Fruit fly (Drosophila melanogaster) whole organism, pupa: ENCODE data around the gene CG6283.

Experiments
- CG13204 ChIP-seq: fragments of 200-800 bp; sonication (Bioruptor generic); optimal IDR thresholded peaks from 2 replicates; lab custom pipeline; 2018; ENCODE audit warnings: missing biosample characterization, mild to moderate bottlenecking, missing genetic modification characterization, moderate library complexity
- CG14655 ChIP-seq: fragments of 200-800 bp; sonication (Bioruptor generic); optimal IDR thresholded peaks from 3 replicates; lab custom pipeline; 2017; ENCODE audit warnings: mild to moderate bottlenecking, missing biosample characterization, missing genetic modification reagents, missing genetic modification characterization
- CG15710 ChIP-seq: fragments of 200-800 bp; sonication (Bioruptor generic); optimal IDR thresholded peaks from 2 replicates; lab custom pipeline; 2018; ENCODE audit warnings: missing biosample characterization, mild to moderate bottlenecking, missing genetic modification characterization, moderate library complexity
- CG32121 ChIP-seq: fragments of 200-800 bp; sonication (Bioruptor generic); IDR thresholded peaks from 2 replicates; pipeline ENCODE4 v1.3.6; 2022; ENCODE audit warnings: missing biosample characterization, missing genetic modification characterization
- CG4496 ChIP-seq: fragments of 200-800 bp; sonication (Bioruptor generic); IDR thresholded peaks from 3 replicates; pipeline ENCODE4 v1.3.6; 2022; ENCODE audit warnings: missing biosample characterization, missing genetic modification characterization
- CG8301 ChIP-seq: fragments of 200-800 bp; sonication (Bioruptor generic); optimal IDR thresholded peaks from 2 replicates; lab custom pipeline; 2018; ENCODE audit warnings: missing biosample characterization, mild to moderate bottlenecking, missing genetic modification characterization
- D1 ChIP-seq: fragments of 200-800 bp; sonication (Bioruptor generic); optimal IDR thresholded peaks from 2 replicates; lab custom pipeline; 2018; ENCODE audit warnings: missing biosample characterization, mild to moderate bottlenecking, missing genetic modification characterization, moderate library complexity
- EcR ChIP-seq: fragments of 200-800 bp; sonication (Bioruptor generic); optimal IDR thresholded peaks from 3 replicates; lab custom pipeline; 2019; ENCODE audit warnings: missing biosample characterization, missing genetic modification characterization, mild to moderate bottlenecking, moderate library complexity, missing genetic modification reagents
- Ets98B ChIP-seq: fragments of 200-800 bp; sonication (Bioruptor generic); IDR thresholded peaks from 2 replicates; pipeline ENCODE4 v1.3.6; 2022; ENCODE audit warnings: missing biosample characterization, missing genetic modification characterization
- Pif1A ChIP-seq: fragments of 200-800 bp; sonication (Bioruptor generic); optimal IDR thresholded peaks from 3 replicates; lab custom pipeline; 2016; ENCODE audit warnings: missing biosample characterization, missing genetic modification characterization
- Pif1B ChIP-seq: fragments of 200-800 bp; sonication (Bioruptor generic); optimal IDR thresholded peaks from 3 replicates; lab custom pipeline; 2016; ENCODE audit warnings: missing biosample characterization, missing genetic modification characterization
- Snoo ChIP-seq: fragments of 200-800 bp; sonication (Bioruptor generic); optimal IDR thresholded peaks from 3 replicates; lab custom pipeline; 2017; ENCODE audit warnings: missing biosample characterization, mild to moderate bottlenecking, missing genetic modification characterization, inconsistent platforms
- fd96Ca ChIP-seq: fragments of 200-800 bp; sonication (Bioruptor generic); IDR thresholded peaks from 3 replicates; pipeline ENCODE4 v1.3.6; 2022; ENCODE audit warnings: missing biosample characterization, missing genetic modification characterization
- rn ChIP-seq: fragments of 200-800 bp; sonication (Bioruptor generic); IDR thresholded peaks from 2 replicates; pipeline ENCODE4 v1.3.6; 2022; ENCODE audit warnings: missing biosample characterization, missing genetic modification characterization

dm6 chr3R:27049549-27049948 lies 28.4 kb upstream of the CG6283 start:
- no peak for TF ChIP-seq CG15710 (tag; lab: Kevin White, UChicago)
- no peak for TF ChIP-seq Ets98B
- no peak for TF ChIP-seq EcR (GFP tag; lab: Kevin White, UChicago)
- TF ChIP-seq rn (GFP tag; lab: Robert Waterston, UW) = no peak
- TF ChIP-seq CG8301 (tag; lab: Kevin White, UChicago) = no peak
- no peak for TF ChIP-seq fd96Ca (GFP tag; lab: Robert Waterston, UW)
- TF ChIP-seq CG4496 (GFP tag; lab: Robert Waterston, UW) = no peak
- TF ChIP-seq Pif1A (GFP tag; lab: Kevin White, UChicago) = no peak
- TF ChIP-seq CG32121 = no peak
- no peak for TF ChIP-seq Pif1B (GFP tag; lab: Kevin White, UChicago)
- no peak for TF ChIP-seq CG14655 (GFP tag; lab: Kevin White, UChicago)
- TF ChIP-seq Snoo (tag; lab: Kevin White, UChicago) = no peak
- TF ChIP-seq D1 (tag; lab: Kevin White, UChicago) = no peak
- TF ChIP-seq CG13204 (GFP tag; lab: Kevin White, UChicago) = no peak
